Fruit fly (Drosophila melanogaster): ENCODE data around the gene Surf6.

Gene Surf6

dm6 chr3R:19905932-19906439 lies 1.3 kb upstream of the Surf6 start (continued):
- peak; percentile 76 for TF ChIP-seq CG11504 (tag; optimal IDR thresholded peaks at IDR 0.05)
- peak; percentile 75 for TF ChIP-seq CG10462 (GFP tag; optimal IDR thresholded peaks at IDR 0.05)
- TF ChIP-seq pan (optimal IDR thresholded peaks at IDR 0.05): no peak
- peak in 1 of 2 experiments; percentile 90 for TF ChIP-seq pan (GFP tag; optimal IDR thresholded peaks at IDR 0.05 in 1 of 2, IDR thresholded peaks at IDR 0.05 in 1 of 2)
- TF ChIP-seq CG1603 (tag; optimal IDR thresholded peaks at IDR 0.05): peak; percentile 87
- peak; percentile 36 for TF ChIP-seq trem (tag; optimal IDR thresholded peaks at IDR 0.05)
- TF ChIP-seq CG4282 (GFP tag; optimal IDR thresholded peaks at IDR 0.05): peak; percentile 69
- peak; percentile 15 for TF ChIP-seq kah (GFP tag; optimal IDR thresholded peaks at IDR 0.05)
- TF ChIP-seq hth (optimal IDR thresholded peaks at IDR 0.05): no peak
- peak; percentile 61 for TF ChIP-seq CG17568 (GFP tag; optimal IDR thresholded peaks at IDR 0.05)
- peak; percentile 98 for TF ChIP-seq CG4707 (GFP tag; optimal IDR thresholded peaks at IDR 0.05)
- peak; percentile 73 for TF ChIP-seq sisA (GFP tag; IDR thresholded peaks at IDR 0.05)
- no peak for TF ChIP-seq Elba2 (GFP tag; optimal IDR thresholded peaks at IDR 0.05)
- TF ChIP-seq CG4730 (GFP tag; IDR thresholded peaks at IDR 0.05): peak; percentile 80
- peak; percentile 96 for TF ChIP-seq sens (GFP tag)
- no peak for TF ChIP-seq hb (GFP tag; IDR thresholded peaks at IDR 0.05; ENCODE audit: partially characterized antibody)
- TF ChIP-seq phol (tag; optimal IDR thresholded peaks at IDR 0.05): peak; percentile 72
- peak; percentile 66 for TF ChIP-seq CG6813 (GFP tag; optimal IDR thresholded peaks at IDR 0.05)
- TF ChIP-seq prd (optimal IDR thresholded peaks at IDR 0.05): no peak
- peak; percentile 85 for TF ChIP-seq prd (GFP tag; IDR thresholded peaks at IDR 0.05)
- TF ChIP-seq tin (GFP tag; optimal IDR thresholded peaks at IDR 0.05): peak; percentile 61
- TF ChIP-seq HLH4C (GFP tag; IDR thresholded peaks at IDR 0.05; ENCODE audit: partially characterized antibody): no peak
- no peak for TF ChIP-seq CG8290 (GFP tag; optimal IDR thresholded peaks at IDR 0.05)
- peak in 1 of 2 experiments; percentile 97 for TF ChIP-seq CG8290 (tag; optimal IDR thresholded peaks at IDR 0.05)
- TF ChIP-seq Nf-YB (GFP tag; optimal IDR thresholded peaks at IDR 0.05): peak; percentile 57
- peak; percentile 32 for TF ChIP-seq cg (GFP tag; optimal IDR thresholded peaks at IDR 0.05)
- TF ChIP-seq CG4328 (GFP tag; optimal IDR thresholded peaks at IDR 0.05): peak; percentile 12
- TF ChIP-seq Atf-2 (GFP tag; optimal IDR thresholded peaks at IDR 0.05): peak; percentile 45
- TF ChIP-seq CG15696 (tag; optimal IDR thresholded peaks at IDR 0.05): peak; percentile 33
- no peak for TF ChIP-seq Neu2 (GFP tag; optimal IDR thresholded peaks at IDR 0.05; ENCODE audit: borderline replicate concordance)
- TF ChIP-seq run (tag; optimal IDR thresholded peaks at IDR 0.05): no peak
- peak; percentile 74 for TF ChIP-seq CG6254 (GFP tag; optimal IDR thresholded peaks at IDR 0.05)
- TF ChIP-seq HLH54F (GFP tag; optimal IDR thresholded peaks at IDR 0.05): peak; percentile 83
- peak; percentile 82 for TF ChIP-seq pho (GFP tag; optimal IDR thresholded peaks at IDR 0.05)
- TF ChIP-seq CG9817 (tag; optimal IDR thresholded peaks at IDR 0.05): peak; percentile 66
- peak; percentile 20 for TF ChIP-seq pzg (GFP tag; optimal IDR thresholded peaks at IDR 0.05)
- peak; percentile 76 for TF ChIP-seq lbe (GFP tag; optimal IDR thresholded peaks at IDR 0.05)
- TF ChIP-seq slbo (GFP tag; IDR thresholded peaks at IDR 0.05): peak; percentile 90
- peak; percentile 85 for TF ChIP-seq CG34422 (GFP tag; IDR thresholded peaks at IDR 0.05)
- TF ChIP-seq Ptx1 (GFP tag; IDR thresholded peaks at IDR 0.05): peak; percentile 90
- TF ChIP-seq MBD-R2 (GFP tag; IDR thresholded peaks at IDR 0.05): peak; percentile 60; the same call in 1 of the 2 replicates
- TF ChIP-seq bbx (GFP tag; IDR thresholded peaks at IDR 0.05; ENCODE audit: partially characterized antibody): no peak
- TF ChIP-seq CG11398 (GFP tag; optimal IDR thresholded peaks at IDR 0.05): peak; percentile 58
- TF ChIP-seq CG4617 (GFP tag; optimal IDR thresholded peaks at IDR 0.05; ENCODE audit: borderline replicate concordance): peak; percentile 31
- no peak for TF ChIP-seq CG13287 (GFP tag; IDR thresholded peaks at IDR 0.05; ENCODE audit: partially characterized antibody)
- no peak for TF ChIP-seq zf30C (GFP tag; optimal IDR thresholded peaks at IDR 0.05)
- no peak for TF ChIP-seq pita (GFP tag; optimal IDR thresholded peaks at IDR 0.05)
- no peak for TF ChIP-seq CG11085 (GFP tag; IDR thresholded peaks at IDR 0.05)
- peak; percentile 74 for TF ChIP-seq NFAT (GFP tag; IDR thresholded peaks at IDR 0.05)
- no peak for TF ChIP-seq CG31388 (GFP tag; optimal IDR thresholded peaks at IDR 0.05)
- TF ChIP-seq CG5953 (GFP tag; IDR thresholded peaks at IDR 0.05): peak; percentile 41; the same call in 1 of the 2 replicates
